Worm (Caenorhabditis elegans): ENCODE data around the gene K04A8.20.

The K04A8.20 gene

DNA sequence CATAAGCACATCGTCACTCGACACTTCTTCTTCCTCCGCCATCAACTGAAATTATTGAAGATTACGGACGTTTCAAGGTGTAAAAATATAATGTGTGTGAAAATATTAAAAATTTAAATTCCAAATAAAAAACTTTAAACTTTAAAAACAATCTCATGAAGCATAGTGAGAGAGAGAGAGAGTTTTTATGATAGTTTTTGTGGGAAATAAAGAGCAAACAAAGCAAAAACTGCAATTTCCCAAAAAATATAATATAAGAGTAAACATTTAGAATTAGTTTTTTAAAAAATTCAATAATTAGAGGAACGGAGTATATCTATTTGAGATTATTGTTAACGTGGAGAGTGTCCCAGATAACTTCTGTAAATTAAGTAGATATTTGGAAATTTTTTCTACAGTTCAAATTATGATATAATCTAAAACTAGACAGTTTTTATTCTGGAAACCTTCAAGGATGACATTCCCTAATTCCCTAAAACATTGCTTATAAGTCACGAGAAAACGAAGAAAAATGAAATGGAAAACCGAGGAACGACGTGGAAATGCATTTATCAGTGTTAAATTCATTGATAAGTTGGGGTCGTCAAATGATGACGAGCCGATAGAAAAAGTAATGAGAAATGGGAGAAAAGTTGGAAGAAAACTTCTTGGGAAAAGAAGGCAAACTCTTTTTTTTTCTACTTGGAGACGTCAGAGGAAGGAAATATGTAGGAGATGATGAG lies 2.6 kb upstream of the K04A8.20 start, which contains the start of gene dre-1:
dre-1 (minus strand) TSS at position 51 of the 722 bp plus-strand sequence.
- TF ChIP-seq B0310.2 (tag; optimal IDR thresholded peaks at IDR 0.05): no peak
- no peak for TF ChIP-seq ceh-13 (GFP tag; optimal IDR thresholded peaks at IDR 0.05)
- no peak for TF ChIP-seq tbx-37 (GFP tag; conservative IDR thresholded peaks at IDR 0.05)

DNA sequence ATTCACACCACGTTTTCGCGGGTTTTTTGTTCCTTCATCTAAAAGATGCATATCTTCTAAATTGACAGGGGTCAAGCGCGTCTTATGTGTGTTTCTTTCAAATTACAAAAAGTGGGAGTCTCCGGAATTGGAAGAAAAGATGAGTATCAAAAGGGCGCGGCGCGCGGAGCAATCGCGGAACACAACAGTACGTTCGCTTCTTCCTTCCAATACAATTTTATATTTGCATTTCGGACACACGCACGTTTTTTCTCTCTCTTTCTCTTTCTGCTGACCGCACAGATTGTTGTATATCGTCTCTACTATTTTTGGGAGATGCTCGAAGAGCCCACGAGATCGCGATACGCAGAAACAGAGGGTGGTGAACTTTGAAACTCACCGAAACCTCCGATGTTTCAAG lies 939 bp upstream of the K04A8.20 start:
- TF ChIP-seq ama-1 (optimal IDR thresholded peaks at IDR 0.05): no peak
- no peak for TF ChIP-seq ets-7 (tag; optimal IDR thresholded peaks at IDR 0.05)
- TF ChIP-seq flt-1 (GFP tag; IDR thresholded peaks at IDR 0.05): no peak
- TF ChIP-seq B0310.2 (tag; optimal IDR thresholded peaks at IDR 0.05): no peak
- TF ChIP-seq hmg-4 (GFP tag; optimal IDR thresholded peaks at IDR 0.05): no peak
- TF ChIP-seq tbx-37 (GFP tag; conservative IDR thresholded peaks at IDR 0.05): no peak
- TF ChIP-seq hnd-1 (tag; optimal IDR thresholded peaks at IDR 0.05): no peak
- no peak for TF ChIP-seq hmbx-1 (tag; optimal IDR thresholded peaks at IDR 0.05)
- TF ChIP-seq tbx-11 (GFP tag; IDR thresholded peaks at IDR 0.05): no peak
- no peak for TF ChIP-seq F13C5.2 (tag; optimal IDR thresholded peaks at IDR 0.05)
- TF ChIP-seq ceh-13 (GFP tag; optimal IDR thresholded peaks at IDR 0.05): no peak
- TF ChIP-seq pes-1 (GFP tag; IDR thresholded peaks at IDR 0.05): no peak
- TF ChIP-seq ceh-36 (tag; optimal IDR thresholded peaks at IDR 0.05): no peak
- TF ChIP-seq aly-1 (tag; optimal IDR thresholded peaks at IDR 0.05): no peak

DNA sequence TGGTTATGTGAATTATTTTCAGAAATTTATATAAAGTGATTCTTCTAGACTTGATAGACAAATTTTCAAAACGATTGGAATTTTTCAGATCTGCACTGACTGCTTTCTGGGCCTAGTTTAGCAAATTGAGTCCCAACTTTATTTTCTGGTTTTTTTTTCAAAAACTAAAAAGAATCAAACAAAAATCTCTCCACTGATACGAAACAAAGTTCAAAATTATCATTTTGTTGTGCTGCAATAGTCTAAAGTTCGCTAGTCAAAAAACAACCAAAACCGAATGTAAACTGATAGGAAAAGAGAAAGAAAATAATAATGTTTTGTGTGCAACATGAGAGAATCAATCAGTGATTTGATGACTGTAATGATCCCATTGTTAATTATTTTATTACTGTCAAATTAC lies 623 bp downstream of the K04A8.20 start, which contains the start of gene lipl-4:
lipl-4 (plus strand) TSS at position 301 of the 400 bp plus-strand sequence.
- no peak for TF ChIP-seq tbx-11 (GFP tag; IDR thresholded peaks at IDR 0.05)
- no peak for TF ChIP-seq scrt-1 (GFP tag; IDR thresholded peaks at IDR 0.05)
- no peak for TF ChIP-seq ceh-13 (GFP tag; optimal IDR thresholded peaks at IDR 0.05)
- TF ChIP-seq hmbx-1 (tag; optimal IDR thresholded peaks at IDR 0.05): no peak
- TF ChIP-seq pes-1 (GFP tag; IDR thresholded peaks at IDR 0.05): no peak
- no peak for TF ChIP-seq aly-1 (tag; optimal IDR thresholded peaks at IDR 0.05)
- TF ChIP-seq hmg-4 (GFP tag; optimal IDR thresholded peaks at IDR 0.05): no peak
- no peak for TF ChIP-seq F13C5.2 (tag; optimal IDR thresholded peaks at IDR 0.05)
- no peak for TF ChIP-seq flt-1 (GFP tag; IDR thresholded peaks at IDR 0.05)
- no peak for TF ChIP-seq tbx-37 (GFP tag; conservative IDR thresholded peaks at IDR 0.05)
- no peak for TF ChIP-seq B0310.2 (tag; optimal IDR thresholded peaks at IDR 0.05)
- no peak for TF ChIP-seq ama-1 (optimal IDR thresholded peaks at IDR 0.05)
- TF ChIP-seq sea-1 (GFP tag; conservative IDR thresholded peaks at IDR 0.05): no peak
- no peak for TF ChIP-seq hnd-1 (tag; optimal IDR thresholded peaks at IDR 0.05)
- TF ChIP-seq ets-7 (tag; optimal IDR thresholded peaks at IDR 0.05): no peak
- TF ChIP-seq tra-4 (tag; optimal IDR thresholded peaks at IDR 0.05): no peak

DNA sequence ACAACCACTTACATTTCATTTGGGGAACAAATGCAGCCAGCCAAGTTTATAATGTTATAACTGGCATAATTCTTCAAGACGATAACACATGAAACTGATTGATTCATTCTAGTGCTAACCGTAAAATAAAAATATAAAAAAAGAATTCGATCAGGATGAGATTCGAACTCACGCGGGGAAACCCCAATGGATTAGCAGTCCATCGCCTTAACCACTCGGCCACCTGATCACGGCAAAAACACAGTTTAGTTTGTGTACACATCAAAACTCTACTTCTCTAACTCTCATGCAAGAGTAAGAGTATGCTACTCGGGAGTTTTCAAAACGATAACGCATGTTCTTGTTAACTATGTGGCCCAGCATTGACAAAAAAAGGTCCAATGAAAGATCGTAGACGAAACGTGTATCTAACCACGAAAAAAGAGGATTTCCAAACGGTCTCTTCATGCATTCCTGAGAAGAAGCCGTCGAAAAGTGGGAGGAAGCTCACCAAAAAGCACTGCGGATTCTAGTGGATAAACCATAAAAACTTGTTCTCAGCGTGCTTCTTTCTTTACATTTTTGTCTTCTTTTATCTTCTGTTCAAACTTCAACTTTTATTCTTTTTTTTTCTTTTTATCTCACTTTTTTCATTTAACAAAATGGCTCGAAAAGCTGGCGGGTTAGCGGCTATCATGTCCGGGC lies 2.6 kb downstream of the K04A8.20 start, which contains the start of gene twk-10:
twk-10 (plus strand) TSS at position 634 of the 684 bp plus-strand sequence.
- TF ChIP-seq ceh-36 (tag; optimal IDR thresholded peaks at IDR 0.05): peak; percentile 23
- 0 out of 2 replicates have a peak, but pooled peaks have one; percentile 39 for TF ChIP-seq tbx-37 (GFP tag; conservative IDR thresholded peaks at IDR 0.05)
- TF ChIP-seq tbx-11 (GFP tag; IDR thresholded peaks at IDR 0.05): no peak
- TF ChIP-seq tra-4 (tag; optimal IDR thresholded peaks at IDR 0.05): no peak
- TF ChIP-seq aly-1 (tag; optimal IDR thresholded peaks at IDR 0.05): no peak
- no peak for TF ChIP-seq hnd-1 (tag; optimal IDR thresholded peaks at IDR 0.05)
- TF ChIP-seq ceh-13 (GFP tag; optimal IDR thresholded peaks at IDR 0.05): no peak
- peak; percentile 62; the same call in 1 of the 2 replicates for TF ChIP-seq scrt-1 (GFP tag; IDR thresholded peaks at IDR 0.05)
- TF ChIP-seq flt-1 (GFP tag; IDR thresholded peaks at IDR 0.05): peak; percentile 48
- TF ChIP-seq pes-1 (GFP tag; IDR thresholded peaks at IDR 0.05): no peak; the same call in 1 of the 2 replicates
- TF ChIP-seq F13C5.2 (tag; optimal IDR thresholded peaks at IDR 0.05): no peak
- TF ChIP-seq sea-1 (GFP tag; conservative IDR thresholded peaks at IDR 0.05): no peak

DNA sequence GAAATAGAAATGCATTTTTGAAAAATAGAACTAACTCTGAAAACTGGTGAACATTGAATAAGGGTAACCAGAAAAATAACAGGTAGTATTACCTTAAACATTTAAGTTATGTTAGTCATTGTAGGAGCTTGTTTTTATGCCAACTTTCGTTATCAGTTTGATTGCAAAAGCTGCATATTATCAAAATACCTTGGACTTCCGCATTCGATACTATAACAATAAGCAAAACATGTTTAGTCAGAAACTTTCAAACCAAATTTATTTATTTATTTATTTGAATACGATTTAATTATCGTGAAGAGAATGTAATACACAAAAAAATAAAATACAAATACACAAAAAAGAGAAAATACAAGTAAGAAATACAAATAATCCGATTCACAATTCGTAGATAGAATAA lies 5.1 kb downstream of the K04A8.20 start, which contains the start of gene K04A8.19:
K04A8.19 (minus strand) TSS at position 101 of the 400 bp plus-strand sequence.
- TF ChIP-seq tbx-37 (GFP tag; conservative IDR thresholded peaks at IDR 0.05) (no peak), tbx-11 (GFP tag; IDR thresholded peaks at IDR 0.05) (no peak), tra-4 (tag; optimal IDR thresholded peaks at IDR 0.05) (no peak), hmbx-1 (tag; optimal IDR thresholded peaks at IDR 0.05) (no peak), sea-1 (GFP tag; conservative IDR thresholded peaks at IDR 0.05) (no peak), ceh-13 (GFP tag; optimal IDR thresholded peaks at IDR 0.05) (no peak), ets-7 (tag; optimal IDR thresholded peaks at IDR 0.05) (no peak), pes-1 (GFP tag; IDR thresholded peaks at IDR 0.05) (no peak), F13C5.2 (tag; optimal IDR thresholded peaks at IDR 0.05) (no peak), scrt-1 (GFP tag; IDR thresholded peaks at IDR 0.05) (no peak), hmg-4 (GFP tag; optimal IDR thresholded peaks at IDR 0.05) (no peak), hnd-1 (tag; optimal IDR thresholded peaks at IDR 0.05) (no peak)

ce11 chrV:6557035-6557434 lies 7.8 kb downstream of the K04A8.20 start, which contains the start of gene spp-27:
spp-27 (minus strand) TSS chrV:6557135.
- TF ChIP-seq hmbx-1 (tag; optimal IDR thresholded peaks at IDR 0.05) (no peak), hnd-1 (tag; optimal IDR thresholded peaks at IDR 0.05) (no peak), sea-1 (GFP tag; conservative IDR thresholded peaks at IDR 0.05) (no peak), ama-1 (optimal IDR thresholded peaks at IDR 0.05) (no peak)

- TF ChIP-seq hmg-4 (GFP tag; optimal IDR thresholded peaks at IDR 0.05) (no peak), tbx-37 (GFP tag; conservative IDR thresholded peaks at IDR 0.05) (no peak), F13C5.2 (tag; optimal IDR thresholded peaks at IDR 0.05) (no peak), ceh-36 (tag; optimal IDR thresholded peaks at IDR 0.05) (no peak), ceh-13 (GFP tag; optimal IDR thresholded peaks at IDR 0.05) (no peak), ama-1 (optimal IDR thresholded peaks at IDR 0.05) (no peak)
These were observed 8.9 kb downstream of the K04A8.20 start, which contains the start of gene spp-20 for ce11 chrV:6558103-6558502. spp-20 (minus strand) TSS chrV:6558203.
